Fruit fly (Drosophila melanogaster) whole organism, embryonic: Measurements from ENCODE around the gene rk.

ENCODE experiments used
- CG10274 ChIP-seq: fragments of 200-800 bp; sonication (Bioruptor generic); optimal IDR thresholded peaks from 3 replicates; lab custom pipeline; 2017; ENCODE audit warnings: missing biosample characterization, mild to moderate bottlenecking, missing genetic modification characterization
- CG10654 ChIP-seq: fragments of 200-800 bp; sonication (Bioruptor generic); optimal IDR thresholded peaks from 2 replicates; lab custom pipeline; 2016; ENCODE audit warnings: missing biosample characterization, missing genetic modification characterization
- CG10979 ChIP-seq: fragments of 200-800 bp; sonication (Bioruptor generic); optimal IDR thresholded peaks from 2 replicates; lab custom pipeline; 2018; ENCODE audit warnings: missing biosample characterization, mild to moderate bottlenecking, missing genetic modification characterization, moderate library complexity
- CG11247 ChIP-seq: fragments of 200-800 bp; sonication (Bioruptor generic); IDR thresholded peaks from 2 replicates; pipeline ENCODE4 v1.3.6; 2022; ENCODE audit warnings: missing biosample characterization, missing genetic modification characterization
- CG11456 ChIP-seq: fragments of 200-800 bp; sonication (Bioruptor generic); IDR thresholded peaks from 3 replicates; pipeline ENCODE4 v1.3.6; 2022; ENCODE audit warnings: missing biosample characterization, missing genetic modification characterization
- CG12219 ChIP-seq: fragments of 200-800 bp; sonication (Bioruptor generic); optimal IDR thresholded peaks from 3 replicates; lab custom pipeline; 2018; ENCODE audit warnings: missing biosample characterization, mild to moderate bottlenecking, missing genetic modification characterization
- CG1233 ChIP-seq: fragments of 200-800 bp; sonication (Bioruptor generic); optimal IDR thresholded peaks from 4 replicates; lab custom pipeline; 2018; ENCODE audit warnings: missing biosample characterization, mild to moderate bottlenecking, missing genetic modification characterization
- CG12769 ChIP-seq: fragments of 200-800 bp; sonication (Bioruptor generic); optimal IDR thresholded peaks from 2 replicates; lab custom pipeline; 2019; ENCODE audit warnings: missing biosample characterization, mild to moderate bottlenecking, missing genetic modification characterization, moderate library complexity
- CG14014 ChIP-seq: fragments of 200-800 bp; sonication (Bioruptor generic); IDR thresholded peaks from 2 replicates; pipeline ENCODE4 v1.3.6; 2022; ENCODE audit warnings: missing biosample characterization, missing genetic modification characterization
- CG14667 ChIP-seq: fragments of 200-800 bp; sonication (Bioruptor generic); IDR thresholded peaks from 2 replicates; pipeline ENCODE4 v1.3.6; 2022; ENCODE audit warnings: missing biosample characterization, missing genetic modification characterization
- CG14860 ChIP-seq: fragments of 200-800 bp; sonication (Bioruptor generic); IDR thresholded peaks from 3 replicates; pipeline ENCODE4 v1.3.6; 2022; ENCODE audit warnings: missing biosample characterization, missing genetic modification characterization; ENCODE audit not compliant: partially characterized antibody
- CG18599 ChIP-seq: fragments of 200-800 bp; sonication (Bioruptor generic); optimal IDR thresholded peaks from 3 replicates; lab custom pipeline; 2017; ENCODE audit warnings: missing biosample characterization, missing genetic modification characterization, mild to moderate bottlenecking, moderate library complexity, missing genetic modification reagents
- CG3281 ChIP-seq: fragments of 200-800 bp; sonication (Bioruptor generic); optimal IDR thresholded peaks from 3 replicates; lab custom pipeline; 2017; ENCODE audit warnings: missing biosample characterization, mild to moderate bottlenecking, missing genetic modification characterization
- CG34376 ChIP-seq: fragments of 200-800 bp; sonication (Bioruptor generic); optimal IDR thresholded peaks from 2 replicates; lab custom pipeline; 2018; ENCODE audit warnings: missing biosample characterization, mild to moderate bottlenecking, missing genetic modification characterization
- CG8290 ChIP-seq, 3 experiments: fragments of 200-800 bp; sonication (Bioruptor generic); optimal IDR thresholded peaks; 2 replicates each; lab custom pipeline; 2016 to 2019; ENCODE audit warnings: missing biosample characterization in 3 of 3, missing genetic modification characterization in 3 of 3, mild to moderate bottlenecking in 2 of 3, moderate library complexity in 1 of 3
- ERR ChIP-seq: fragments of 200-800 bp; sonication (Bioruptor generic); optimal IDR thresholded peaks from 2 replicates; lab custom pipeline; 2016; ENCODE audit warnings: missing biosample characterization, missing genetic modification characterization
- Hey ChIP-seq: fragments of 200-800 bp; sonication (Bioruptor generic); optimal IDR thresholded peaks from 3 replicates; lab custom pipeline; 2018; ENCODE audit warnings: missing biosample characterization, mild to moderate bottlenecking, missing genetic modification characterization
- Hmr ChIP-seq: fragments of 200-800 bp; sonication (Bioruptor generic); optimal IDR thresholded peaks from 3 replicates; lab custom pipeline; 2017; ENCODE audit warnings: mild to moderate bottlenecking, missing biosample characterization, missing genetic modification reagents, missing genetic modification characterization
- Jarid2 ChIP-seq: fragments of 200-800 bp; sonication (Bioruptor generic); optimal IDR thresholded peaks from 3 replicates; lab custom pipeline; 2017; ENCODE audit warnings: mild to moderate bottlenecking, missing biosample characterization, missing genetic modification reagents, missing genetic modification characterization
- Mes4 ChIP-seq: fragments of 200-800 bp; sonication (Bioruptor generic); optimal IDR thresholded peaks from 2 replicates; lab custom pipeline; 2016; ENCODE audit warnings: missing biosample characterization, missing genetic modification characterization
- Oli ChIP-seq: fragments of 200-800 bp; sonication (Bioruptor generic); optimal IDR thresholded peaks from 2 replicates; lab custom pipeline; 2018; ENCODE audit warnings: missing biosample characterization, mild to moderate bottlenecking, missing genetic modification characterization, moderate library complexity
- Pdp1 ChIP-seq, 2 experiments: fragments of 200-800 bp; sonication (Bioruptor generic); optimal IDR thresholded peaks; 3 replicates each; lab custom pipeline; 2016; ENCODE audit warnings: missing biosample characterization in 2 of 2, missing genetic modification characterization in 2 of 2, mild to moderate bottlenecking in 1 of 2, moderate library complexity in 1 of 2
- caup ChIP-seq: fragments of 200-800 bp; sonication (Bioruptor generic); optimal IDR thresholded peaks from 3 replicates; lab custom pipeline; 2017; ENCODE audit warnings: missing biosample characterization, mild to moderate bottlenecking, missing genetic modification characterization, moderate library complexity; ENCODE audit not compliant: severe bottlenecking
- chinmo ChIP-seq: fragments of 200-800 bp; sonication (Bioruptor generic); IDR thresholded peaks from 4 replicates; pipeline ENCODE4 v1.3.6; 2022; ENCODE audit warnings: missing biosample characterization, missing genetic modification characterization; ENCODE audit not compliant: partially characterized antibody
- chm ChIP-seq: fragments of 200-800 bp; sonication (Bioruptor generic); IDR thresholded peaks from 2 replicates; pipeline ENCODE4 v1.3.6; 2022; ENCODE audit warnings: missing biosample characterization, missing genetic modification characterization
- da ChIP-seq: fragments of 200-800 bp; sonication (Bioruptor generic); optimal IDR thresholded peaks from 2 replicates; lab custom pipeline; 2016; ENCODE audit warnings: missing biosample characterization, missing genetic modification characterization
- eve ChIP-seq, 2 experiments: fragments of >200 bp; optimal IDR thresholded peaks; 2 replicates each; lab custom pipeline; 2017; ENCODE audit warnings: missing biosample characterization in 2 of 2, missing genetic modification characterization in 2 of 2
- exex ChIP-seq: fragments of 200-800 bp; sonication (Bioruptor generic); optimal IDR thresholded peaks from 4 replicates; lab custom pipeline; 2018; ENCODE audit warnings: missing biosample characterization, mild to moderate bottlenecking, missing genetic modification characterization, moderate library complexity
- grn ChIP-seq: fragments of 200-800 bp; sonication (Bioruptor generic); optimal IDR thresholded peaks from 3 replicates; lab custom pipeline; 2017; ENCODE audit warnings: missing biosample characterization, missing genetic modification characterization
- gro ChIP-seq: fragments of 200-800 bp; sonication (Bioruptor generic); optimal IDR thresholded peaks from 2 replicates; lab custom pipeline; 2016; ENCODE audit warnings: missing biosample characterization, missing genetic modification characterization
- h ChIP-seq: fragments of >200 bp; optimal IDR thresholded peaks from 2 replicates; lab custom pipeline; 2017
- lab ChIP-seq: fragments of 200-800 bp; sonication (Bioruptor generic); optimal IDR thresholded peaks from 3 replicates; lab custom pipeline; 2017; ENCODE audit warnings: missing biosample characterization, missing genetic modification characterization, mild to moderate bottlenecking, moderate library complexity, missing genetic modification reagents
- lilli ChIP-seq: fragments of 200-800 bp; sonication (Bioruptor generic); optimal IDR thresholded peaks from 3 replicates; lab custom pipeline; 2016; ENCODE audit warnings: missing biosample characterization, missing genetic modification characterization
- lmd ChIP-seq: fragments of 200-800 bp; sonication (Bioruptor generic); IDR thresholded peaks from 2 replicates; pipeline ENCODE4 v1.3.6; 2022; ENCODE audit warnings: missing biosample characterization, missing genetic modification characterization
- mirr ChIP-seq: fragments of 200-800 bp; sonication (Bioruptor generic); optimal IDR thresholded peaks from 3 replicates; lab custom pipeline; 2018; ENCODE audit warnings: missing biosample characterization, mild to moderate bottlenecking, missing genetic modification characterization
- schlank ChIP-seq: fragments of 200-800 bp; sonication (Bioruptor generic); optimal IDR thresholded peaks from 2 replicates; lab custom pipeline; 2018; ENCODE audit warnings: missing biosample characterization, mild to moderate bottlenecking, missing genetic modification characterization
- sd ChIP-seq: fragments of 200-800 bp; sonication (Bioruptor generic); optimal IDR thresholded peaks from 3 replicates; lab custom pipeline; 2018; ENCODE audit warnings: missing biosample characterization, mild to moderate bottlenecking, missing genetic modification characterization, moderate library complexity
- sens ChIP-seq: fragments of 200-800 bp; sonication (Bioruptor generic); peaks from one replicate; lab custom pipeline; 2016; ENCODE audit warnings: missing biosample characterization, missing genetic modification characterization
- slp2 ChIP-seq: fragments of 200-800 bp; sonication (Bioruptor generic); optimal IDR thresholded peaks from 2 replicates; lab custom pipeline; 2016; ENCODE audit warnings: missing biosample characterization, missing genetic modification characterization
- sna ChIP-seq: fragments of 200-800 bp; sonication (Bioruptor generic); IDR thresholded peaks from 2 replicates; pipeline ENCODE4 v1.3.6; 2022; ENCODE audit warnings: missing biosample characterization, missing genetic modification characterization; ENCODE audit not compliant: partially characterized antibody
- sug ChIP-seq: fragments of 200-800 bp; optimal IDR thresholded peaks from 2 replicates; lab custom pipeline; 2019; ENCODE audit warnings: missing biosample characterization, mild to moderate bottlenecking, missing genetic modification characterization, moderate library complexity
- tna ChIP-seq: fragments of 200-800 bp; sonication (Bioruptor generic); IDR thresholded peaks from 2 replicates; pipeline ENCODE4 v1.3.6; 2022; ENCODE audit warnings: missing biosample characterization, missing genetic modification characterization; ENCODE audit not compliant: partially characterized antibody
- trem ChIP-seq: fragments of 200-800 bp; optimal IDR thresholded peaks from 3 replicates; lab custom pipeline; 2019; ENCODE audit warnings: missing biosample characterization, mild to moderate bottlenecking, missing genetic modification characterization, moderate library complexity
- yki ChIP-seq: fragments of >200 bp; optimal IDR thresholded peaks from 3 replicates; lab custom pipeline; 2018
- zen2 ChIP-seq: fragments of 200-800 bp; sonication (Bioruptor generic); IDR thresholded peaks from 3 replicates; pipeline ENCODE4 v1.3.6; 2022; ENCODE audit warnings: missing biosample characterization, missing genetic modification characterization; ENCODE audit not compliant: partially characterized antibody

rk gene

dm6 chr2L:14019654-14020053 is 18.6 kb upstream of the rk start (continued):
- TF ChIP-seq CG34376 (GFP tag; lab: Kevin White, UChicago) (no peak), CG18599 (GFP tag; lab: Kevin White, UChicago) (no peak), CG14860 (GFP tag; lab: Robert Waterston, UW) (no peak), schlank (tag; lab: Kevin White, UChicago) (no peak), Hey (no peak), CG10654 (no peak), chm (GFP tag; lab: Robert Waterston, UW) (no peak)

dm6 chr2L:14015109-14015508 is 14.1 kb upstream of the rk start:
- TF ChIP-seq CG10979 (no peak), Mes4 (GFP tag; lab: Kevin White, UChicago) (no peak), h (lab: Kevin White, UChicago) (no peak), sug (peak; percentile 48), grn (GFP tag; lab: Kevin White, UChicago) (peak; percentile 10), Pdp1 (GFP tag; optimal IDR thresholded peaks at IDR 0.05; lab: Kevin White, UChicago) (peak in 1 of 2 experiments; percentile 58), Oli (tag; lab: Kevin White, UChicago) (no peak), CG10274 (GFP tag; lab: Kevin White, UChicago) (no peak), sd (tag; lab: Kevin White, UChicago) (peak; percentile 86), CG18599 (GFP tag; lab: Kevin White, UChicago) (peak; percentile 2), CG8290 (GFP tag; optimal IDR thresholded peaks at IDR 0.05; lab: Kevin White, UChicago) (no peak), CG8290 (tag; optimal IDR thresholded peaks at IDR 0.05; lab: Kevin White, UChicago) (no peak), CG34376 (GFP tag; lab: Kevin White, UChicago) (peak; percentile 89), da (GFP tag; lab: Kevin White, UChicago) (no peak), chinmo (GFP tag; lab: Robert Waterston, UW) (0 out of 4 replicates have a peak, but pooled peaks have one; percentile 23), sens (no peak), mirr (GFP tag; lab: Kevin White, UChicago) (peak; percentile 60), eve (GFP tag; optimal IDR thresholded peaks at IDR 0.05; lab: Kevin White, UChicago) (peak in 1 of 2 experiments; percentile 36), exex (tag; lab: Kevin White, UChicago) (peak; percentile 90)

- TF ChIP-seq tna (GFP tag; lab: Robert Waterston, UW) (no peak), sna (GFP tag; lab: Robert Waterston, UW) (no peak), CG1233 (GFP tag; lab: Kevin White, UChicago) (no peak), CG12769 (tag; lab: Kevin White, UChicago) (peak; percentile 78), CG34376 (GFP tag; lab: Kevin White, UChicago) (peak; percentile 95), Hmr (peak; percentile 34), CG12219 (GFP tag; lab: Kevin White, UChicago) (no peak), ERR (GFP tag; lab: Kevin White, UChicago) (peak; percentile 19), slp2 (GFP tag; lab: Kevin White, UChicago) (no peak), CG3281 (peak; percentile 22), CG14667 (GFP tag; lab: Robert Waterston, UW) (no peak), CG8290 (GFP tag; optimal IDR thresholded peaks at IDR 0.05; lab: Kevin White, UChicago) (no peak), CG8290 (tag; optimal IDR thresholded peaks at IDR 0.05; lab: Kevin White, UChicago) (peak in 1 of 2 experiments; percentile 60), CG11456 (GFP tag; lab: Robert Waterston, UW) (0 out of 3 replicates have a peak, but pooled peaks have one; percentile 53), lmd (GFP tag; lab: Robert Waterston, UW) (no peak), chinmo (GFP tag; lab: Robert Waterston, UW) (0 out of 4 replicates have a peak, but pooled peaks have one; percentile 66), CG14014 (peak; percentile 23; the same call in 1 of the 2 replicates), yki (no peak), CG11247 (GFP tag; lab: Robert Waterston, UW) (0 out of 2 replicates have a peak, but pooled peaks have one; percentile 11), Jarid2 (GFP tag; lab: Kevin White, UChicago) (peak; percentile 38), gro (GFP tag; lab: Kevin White, UChicago) (peak; percentile 24), sd (tag; lab: Kevin White, UChicago) (peak; percentile 37), zen2 (GFP tag; lab: Robert Waterston, UW) (no peak), lab (GFP tag; lab: Kevin White, UChicago) (peak; percentile 41), lilli (GFP tag; lab: Kevin White, UChicago) (peak; percentile 27), caup (GFP tag; lab: Kevin White, UChicago) (peak; percentile 51), Pdp1 (GFP tag; optimal IDR thresholded peaks at IDR 0.05; lab: Kevin White, UChicago) (peak in 1 of 2 experiments; percentile 39), trem (tag; lab: Kevin White, UChicago) (no peak)
Observed at dm6 chr2L:14013478-14013877, 12.4 kb upstream of the rk start.
